Fruit fly (Drosophila melanogaster): ENCODE measurements around the gene CG33272.

The CG33272 gene

DNA sequence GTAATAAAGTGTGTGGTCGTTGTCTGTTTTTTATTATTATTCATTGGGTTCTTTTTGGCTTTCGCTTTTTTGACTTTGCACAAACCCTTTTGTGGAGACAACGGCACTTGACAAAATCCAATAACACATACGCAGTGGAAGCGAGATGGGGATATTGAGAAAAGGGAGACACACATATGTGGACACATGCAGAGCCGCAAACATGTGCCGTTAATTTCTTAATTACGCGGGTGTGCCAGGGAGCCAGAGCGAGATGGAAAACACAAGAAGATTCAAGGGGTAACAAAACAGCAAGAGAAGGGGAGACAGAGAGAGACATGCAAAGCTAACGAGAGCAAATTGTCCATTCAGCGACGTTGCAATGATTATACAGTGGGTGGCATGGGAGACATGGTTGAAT lies 17.9 kb downstream of the CG33272 start (continued):
- TF ChIP-seq Dbx (GFP tag; IDR thresholded peaks at IDR 0.05) (0 out of 3 replicates have a peak, but pooled peaks have one; percentile 30), CG3847 (GFP tag; IDR thresholded peaks at IDR 0.05) (0 out of 2 replicates have a peak, but pooled peaks have one; percentile 21), CG9932 (GFP tag; IDR thresholded peaks at IDR 0.05) (no peak), CG14050 (GFP tag; IDR thresholded peaks at IDR 0.05) (no peak), CG10462 (GFP tag; optimal IDR thresholded peaks at IDR 0.05) (no peak), HLHmδ (GFP tag; optimal IDR thresholded peaks at IDR 0.05) (no peak), btn (GFP tag; optimal IDR thresholded peaks at IDR 0.05) (peak; percentile 4), Hr39 (optimal IDR thresholded peaks at IDR 0.05) (no peak), CG6791 (GFP tag; IDR thresholded peaks at IDR 0.05; ENCODE audit: partially characterized antibody) (no peak), CG16863 (GFP tag; optimal IDR thresholded peaks at IDR 0.05) (no peak), CG8281 (tag; optimal IDR thresholded peaks at IDR 0.05) (no peak), CG9215 (GFP tag; IDR thresholded peaks at IDR 0.05) (no peak), Asciz (GFP tag; optimal IDR thresholded peaks at IDR 0.05) (no peak), CG18599 (GFP tag; optimal IDR thresholded peaks at IDR 0.05) (peak; percentile 1), CG8089 (GFP tag; optimal IDR thresholded peaks at IDR 0.05) (no peak), CG33213 (GFP tag; optimal IDR thresholded peaks at IDR 0.05) (no peak), CG6689 (GFP tag; IDR thresholded peaks at IDR 0.05) (no peak), CG18262 (tag; optimal IDR thresholded peaks at IDR 0.05) (no peak), CG34224 (GFP tag; IDR thresholded peaks at IDR 0.05; ENCODE audit: partially characterized antibody) (no peak), CG7357 (GFP tag; IDR thresholded peaks at IDR 0.05) (no peak), CoRest (tag; optimal IDR thresholded peaks at IDR 0.05) (no peak), CG1647 (GFP tag; optimal IDR thresholded peaks at IDR 0.05) (peak; percentile 38), eyg (GFP tag; optimal IDR thresholded peaks at IDR 0.05) (no peak), so (GFP tag; IDR thresholded peaks at IDR 0.05) (no peak), HLH3B (GFP tag; IDR thresholded peaks at IDR 0.05) (no peak), ara (GFP tag; IDR thresholded peaks at IDR 0.05) (0 out of 2 replicates have a peak, but pooled peaks have one; percentile 24), HmgZ (tag; optimal IDR thresholded peaks at IDR 0.05) (no peak), Bgb (GFP tag; IDR thresholded peaks at IDR 0.05; ENCODE audit: partially characterized antibody) (no peak), TFAM (GFP tag; optimal IDR thresholded peaks at IDR 0.05) (no peak), Med (GFP tag) (peak; percentile 65), CG16815 (GFP tag; optimal IDR thresholded peaks at IDR 0.05) (no peak), CG4820 (GFP tag; optimal IDR thresholded peaks at IDR 0.05) (no peak), fd64A (GFP tag; optimal IDR thresholded peaks at IDR 0.05) (no peak), BtbVII (GFP tag; optimal IDR thresholded peaks at IDR 0.05) (no peak), CG10565 (GFP tag; optimal IDR thresholded peaks at IDR 0.05) (no peak), usp (GFP tag; optimal IDR thresholded peaks at IDR 0.05) (no peak), Bteb2 (GFP tag; optimal IDR thresholded peaks at IDR 0.05) (no peak), row (GFP tag; IDR thresholded peaks at IDR 0.05) (0 out of 3 replicates have a peak, but pooled peaks have one; percentile 14), CHES-1-like (GFP tag; optimal IDR thresholded peaks at IDR 0.05) (no peak), CG18011 (GFP tag; optimal IDR thresholded peaks at IDR 0.05) (no peak), dysf (GFP tag; IDR thresholded peaks at IDR 0.05) (0 out of 3 replicates have a peak, but pooled peaks have one; percentile 15), gcm (GFP tag; optimal IDR thresholded peaks at IDR 0.05) (peak; percentile 45), Oli (tag; optimal IDR thresholded peaks at IDR 0.05) (no peak), run (tag; optimal IDR thresholded peaks at IDR 0.05) (no peak), CG11085 (GFP tag; IDR thresholded peaks at IDR 0.05) (no peak), CG3163 (GFP tag; optimal IDR thresholded peaks at IDR 0.05) (peak; percentile 34), CG12236 (GFP tag; optimal IDR thresholded peaks at IDR 0.05) (no peak), Pdp1 (GFP tag; optimal IDR thresholded peaks at IDR 0.05) (no peak), H15 (GFP tag; IDR thresholded peaks at IDR 0.05) (no peak), Aef1 (GFP tag; IDR thresholded peaks at IDR 0.05) (no peak), CG7987 (GFP tag; optimal IDR thresholded peaks at IDR 0.05) (no peak)
